Fruit fly (Drosophila melanogaster) whole organism, adult: ENCODE data around the gene sky.

Experiments used
- CG11617 ChIP-seq: fragments of 200-800 bp; sonication (Bioruptor generic); optimal IDR thresholded peaks from 2 replicates; lab custom pipeline; 2017; ENCODE audit warnings: mild to moderate bottlenecking, missing biosample characterization, missing genetic modification reagents, missing genetic modification characterization
- CG12768 ChIP-seq: fragments of 200-800 bp; sonication (Bioruptor generic); optimal IDR thresholded peaks from 2 replicates; lab custom pipeline; 2017; ENCODE audit warnings: missing biosample characterization, missing genetic modification characterization, mild to moderate bottlenecking, moderate library complexity, missing genetic modification reagents
- CG14711 ChIP-seq: fragments of 200-800 bp; sonication (Bioruptor generic); optimal IDR thresholded peaks from 2 replicates; lab custom pipeline; 2018; ENCODE audit warnings: missing biosample characterization, mild to moderate bottlenecking, missing genetic modification characterization, moderate library complexity
- CG1620 ChIP-seq: fragments of 200-800 bp; sonication (Bioruptor generic); optimal IDR thresholded peaks from 2 replicates; lab custom pipeline; 2016; ENCODE audit warnings: missing biosample characterization, missing genetic modification characterization
- CG33017 ChIP-seq: fragments of 200-800 bp; sonication (Bioruptor generic); optimal IDR thresholded peaks from 2 replicates; lab custom pipeline; 2018; ENCODE audit warnings: missing biosample characterization, mild to moderate bottlenecking, missing genetic modification characterization, moderate library complexity
- CG5204 ChIP-seq: fragments of 200-800 bp; sonication (Bioruptor generic); optimal IDR thresholded peaks from 2 replicates; lab custom pipeline; 2016; ENCODE audit warnings: missing biosample characterization, missing genetic modification characterization
- CG7045 ChIP-seq: fragments of 200-800 bp; sonication (Bioruptor generic); optimal IDR thresholded peaks from 2 replicates; lab custom pipeline; 2017; ENCODE audit warnings: missing biosample characterization, mild to moderate bottlenecking, missing genetic modification characterization
- CG7101 ChIP-seq: fragments of 200-800 bp; sonication (Bioruptor generic); optimal IDR thresholded peaks from 2 replicates; lab custom pipeline; 2018; ENCODE audit warnings: missing biosample characterization, mild to moderate bottlenecking, missing genetic modification characterization, moderate library complexity
- Clk ChIP-seq: fragments of 200-800 bp; sonication (Bioruptor generic); optimal IDR thresholded peaks from 2 replicates; lab custom pipeline; 2017; ENCODE audit warnings: missing biosample characterization, missing genetic modification characterization
- Crg-1 ChIP-seq: fragments of 200-800 bp; sonication (Bioruptor generic); optimal IDR thresholded peaks from 2 replicates; lab custom pipeline; 2016; ENCODE audit warnings: missing biosample characterization, missing genetic modification characterization
- Hr96 ChIP-seq: fragments of 200-800 bp; sonication (Bioruptor generic); optimal IDR thresholded peaks from 2 replicates; lab custom pipeline; 2016; ENCODE audit warnings: missing biosample characterization, missing genetic modification characterization
- Mnt ChIP-seq: fragments of 200-800 bp; sonication (Bioruptor generic); optimal IDR thresholded peaks from 2 replicates; lab custom pipeline; 2016; ENCODE audit warnings: missing biosample characterization, mild to moderate bottlenecking, missing genetic modification characterization
- bab1 ChIP-seq: fragments of 200-800 bp; sonication (Bioruptor generic); optimal IDR thresholded peaks from 3 replicates; lab custom pipeline; 2019; ENCODE audit warnings: missing biosample characterization, mild to moderate bottlenecking, missing genetic modification characterization, moderate library complexity
- cic ChIP-seq: fragments of 200-800 bp; sonication (Bioruptor generic); optimal IDR thresholded peaks from 2 replicates; lab custom pipeline; 2017; ENCODE audit warnings: missing biosample characterization, mild to moderate bottlenecking, missing genetic modification characterization, moderate library complexity
- cnc ChIP-seq, 2 experiments: fragments of >200 bp; optimal IDR thresholded peaks; 2 replicates each; lab custom pipeline; 2017
- kay ChIP-seq: fragments of 200-800 bp; sonication (Bioruptor generic); peaks from one replicate; lab custom pipeline; 2016; ENCODE audit warnings: missing biosample characterization, missing genetic modification characterization, borderline replicate concordance
- ovo ChIP-seq: fragments of 200-800 bp; sonication (Bioruptor generic); optimal IDR thresholded peaks from 2 replicates; lab custom pipeline; 2016; ENCODE audit warnings: missing biosample characterization, missing genetic modification characterization
- pad ChIP-seq: fragments of 200-800 bp; sonication (Bioruptor generic); optimal IDR thresholded peaks from 3 replicates; lab custom pipeline; 2017; ENCODE audit warnings: missing biosample characterization, missing genetic modification characterization, mild to moderate bottlenecking, moderate library complexity, missing genetic modification reagents
- tj ChIP-seq: fragments of 200-800 bp; sonication (Bioruptor generic); optimal IDR thresholded peaks from 3 replicates; lab custom pipeline; 2017; ENCODE audit warnings: missing biosample characterization, mild to moderate bottlenecking, missing genetic modification characterization, moderate library complexity
- toe ChIP-seq: fragments of 200-800 bp; sonication (Bioruptor generic); optimal IDR thresholded peaks from 2 replicates; lab custom pipeline; 2016; ENCODE audit warnings: missing biosample characterization, missing genetic modification characterization

Gene sky

DNA sequence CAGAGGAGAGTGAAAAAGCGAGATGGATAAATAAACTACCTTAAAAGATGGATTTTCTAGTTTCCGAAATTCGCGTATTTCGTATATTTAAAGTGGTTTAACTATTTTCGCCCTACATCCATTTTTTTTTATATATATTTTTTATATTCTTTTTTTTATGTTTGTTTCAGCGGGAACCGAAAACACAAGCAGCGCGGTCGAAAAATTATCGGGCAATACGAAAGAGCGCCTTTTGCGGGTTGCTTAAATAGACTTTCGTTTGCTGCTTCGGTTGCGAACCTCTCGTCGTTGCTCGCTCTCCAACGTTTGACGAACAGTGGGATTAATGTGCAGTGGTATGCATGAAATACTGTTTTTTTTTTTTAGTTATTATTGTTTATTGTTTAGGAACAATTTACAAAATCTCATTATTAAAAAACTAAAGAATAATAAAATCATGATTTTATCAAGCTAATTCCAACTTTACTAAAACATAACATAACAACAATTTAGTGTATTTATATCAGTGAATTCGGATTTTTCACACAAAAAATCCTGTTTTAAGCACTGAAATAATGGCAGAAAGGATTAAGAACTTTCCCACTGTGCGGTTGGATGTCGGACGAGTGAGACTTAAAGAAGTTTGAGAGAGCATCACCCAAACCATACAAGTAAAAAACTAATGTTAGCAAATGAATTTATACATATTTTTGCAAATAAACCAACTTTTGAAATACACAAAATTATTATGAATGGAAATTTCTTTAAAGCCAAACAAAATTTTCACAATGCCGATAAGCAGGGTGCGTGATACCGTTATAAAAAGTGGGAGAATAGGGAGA lies 1.3 kb downstream of the sky start:
- TF ChIP-seq tj (GFP tag; lab: Kevin White, UChicago) (no peak), CG5204 (GFP tag; lab: Kevin White, UChicago) (no peak), Mnt (GFP tag; lab: Kevin White, UChicago) (peak; percentile 37), CG7101 (peak; percentile 48), Hr96 (no peak), cic (peak; percentile 14), CG7045 (GFP tag; lab: Kevin White, UChicago) (no peak), bab1 (GFP tag; lab: Kevin White, UChicago) (no peak), Crg-1 (GFP tag; lab: Kevin White, UChicago) (no peak), kay (GFP tag; lab: Kevin White, UChicago) (peak; percentile 91), pad (GFP tag; lab: Kevin White, UChicago) (peak; percentile 87), CG1620 (no peak), CG14711 (tag; lab: Kevin White, UChicago) (peak; percentile 64), cnc (optimal IDR thresholded peaks at IDR 0.05; lab: Kevin White, UChicago) (no peak), Clk (no peak), CG12768 (GFP tag; lab: Kevin White, UChicago) (peak; percentile 50), CG33017 (peak; percentile 70), toe (GFP tag; lab: Kevin White, UChicago) (peak; percentile 30), CG11617 (no peak), ovo (GFP tag; lab: Kevin White, UChicago) (peak; percentile 95)

dm6 chr2L:20916672-20917209 lies 2.0 kb downstream of the sky start:
- TF ChIP-seq Mnt (GFP tag; lab: Kevin White, UChicago) (no peak), bab1 (GFP tag; lab: Kevin White, UChicago) (no peak), pad (GFP tag; lab: Kevin White, UChicago) (no peak), cic (no peak), CG33017 (no peak), toe (GFP tag; lab: Kevin White, UChicago) (no peak), Hr96 (no peak), CG7101 (no peak), ovo (GFP tag; lab: Kevin White, UChicago) (no peak), CG14711 (tag; lab: Kevin White, UChicago) (no peak), CG11617 (no peak), CG12768 (GFP tag; lab: Kevin White, UChicago) (no peak), Clk (no peak), tj (GFP tag; lab: Kevin White, UChicago) (no peak), kay (GFP tag; lab: Kevin White, UChicago) (no peak), CG7045 (GFP tag; lab: Kevin White, UChicago) (no peak), CG1620 (no peak), Crg-1 (GFP tag; lab: Kevin White, UChicago) (no peak), CG5204 (GFP tag; lab: Kevin White, UChicago) (no peak), cnc (optimal IDR thresholded peaks at IDR 0.05; lab: Kevin White, UChicago) (no peak)

- TF ChIP-seq ovo (GFP tag; lab: Kevin White, UChicago) (no peak), CG11617 (peak; percentile 24), Mnt (GFP tag; lab: Kevin White, UChicago) (no peak), tj (GFP tag; lab: Kevin White, UChicago) (peak; percentile 37), CG12768 (GFP tag; lab: Kevin White, UChicago) (no peak), CG7045 (GFP tag; lab: Kevin White, UChicago) (no peak), cic (no peak), toe (GFP tag; lab: Kevin White, UChicago) (no peak), cnc (optimal IDR thresholded peaks at IDR 0.05; lab: Kevin White, UChicago) (no peak), CG33017 (no peak), Hr96 (no peak), pad (GFP tag; lab: Kevin White, UChicago) (no peak), bab1 (GFP tag; lab: Kevin White, UChicago) (peak; percentile 53), Crg-1 (GFP tag; lab: Kevin White, UChicago) (no peak), CG14711 (tag; lab: Kevin White, UChicago) (peak; percentile 20), CG1620 (peak; percentile 8), CG5204 (GFP tag; lab: Kevin White, UChicago) (no peak), kay (GFP tag; lab: Kevin White, UChicago) (no peak), Clk (no peak), CG7101 (peak; percentile 46)
These were observed 3.5 kb downstream of the sky start for dm6 chr2L:20915224-20915623.

DNA sequence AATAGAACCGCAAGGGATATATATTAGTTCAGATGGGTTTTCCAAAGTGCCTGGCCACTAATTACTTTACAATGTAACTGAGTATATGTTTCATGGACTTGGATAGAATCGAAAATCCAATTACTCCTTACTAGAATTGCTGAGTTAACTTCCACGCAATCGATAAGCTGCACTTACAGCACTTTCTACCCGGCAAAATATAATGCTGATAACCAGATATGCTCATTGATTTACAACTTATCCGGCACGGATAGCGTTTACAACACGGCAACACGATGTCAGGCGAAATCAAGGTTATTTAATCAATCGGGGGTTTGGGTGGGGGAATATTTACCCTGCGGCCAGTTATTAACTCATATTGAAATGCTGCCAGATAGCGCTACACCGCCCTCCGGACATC lies 5.2 kb downstream of the sky start:
- TF ChIP-seq Crg-1 (GFP tag; lab: Kevin White, UChicago) (no peak), cnc (optimal IDR thresholded peaks at IDR 0.05; lab: Kevin White, UChicago) (no peak), CG33017 (no peak), bab1 (GFP tag; lab: Kevin White, UChicago) (no peak), CG12768 (GFP tag; lab: Kevin White, UChicago) (no peak), tj (GFP tag; lab: Kevin White, UChicago) (peak; percentile 51), kay (GFP tag; lab: Kevin White, UChicago) (peak; percentile 61)

dm6 chr2L:20912789-20913300 lies 5.9 kb downstream of the sky start:
- TF ChIP-seq CG11617 (no peak), CG5204 (GFP tag; lab: Kevin White, UChicago) (no peak), toe (GFP tag; lab: Kevin White, UChicago) (no peak), tj (GFP tag; lab: Kevin White, UChicago) (peak; percentile 55)
